Fruit fly (Drosophila melanogaster) whole organism, embryonic: ENCODE measurements around the gene GNBP3.

ENCODE experiments used
- BtbVII ChIP-seq: fragments of 200-800 bp; sonication (Bioruptor generic); optimal IDR thresholded peaks from 3 replicates; lab custom pipeline; 2017; ENCODE audit warnings: missing biosample characterization, mild to moderate bottlenecking, missing genetic modification characterization
- Bteb2 ChIP-seq: fragments of 200-800 bp; sonication (Bioruptor generic); optimal IDR thresholded peaks from 2 replicates; lab custom pipeline; 2016; ENCODE audit warnings: missing biosample characterization, missing genetic modification characterization
- CG10274 ChIP-seq: fragments of 200-800 bp; sonication (Bioruptor generic); optimal IDR thresholded peaks from 3 replicates; lab custom pipeline; 2017; ENCODE audit warnings: missing biosample characterization, mild to moderate bottlenecking, missing genetic modification characterization
- CG10366 ChIP-seq: fragments of 200-800 bp; sonication (Bioruptor generic); IDR thresholded peaks from 2 replicates; pipeline ENCODE4 v1.3.6; 2022; ENCODE audit warnings: missing biosample characterization, missing genetic modification characterization
- CG10565 ChIP-seq: fragments of 200-800 bp; sonication (Bioruptor generic); optimal IDR thresholded peaks from 3 replicates; lab custom pipeline; 2016; ENCODE audit warnings: missing biosample characterization, mild to moderate bottlenecking, missing genetic modification characterization
- CG10979 ChIP-seq: fragments of 200-800 bp; sonication (Bioruptor generic); optimal IDR thresholded peaks from 2 replicates; lab custom pipeline; 2018; ENCODE audit warnings: missing biosample characterization, mild to moderate bottlenecking, missing genetic modification characterization, moderate library complexity
- CG11695 ChIP-seq: fragments of 200-800 bp; sonication (Bioruptor generic); IDR thresholded peaks from 3 replicates; pipeline ENCODE4 v1.3.6; 2022; ENCODE audit warnings: missing biosample characterization, missing genetic modification characterization
- CG11696 ChIP-seq: fragments of 200-800 bp; sonication (Bioruptor generic); IDR thresholded peaks from 2 replicates; pipeline ENCODE4 v1.3.6; 2022; ENCODE audit warnings: missing biosample characterization, missing genetic modification characterization
- CG14050 ChIP-seq: fragments of 200-800 bp; sonication (Bioruptor generic); IDR thresholded peaks from 3 replicates; pipeline ENCODE4 v1.3.6; 2022; ENCODE audit warnings: missing biosample characterization, missing genetic modification characterization
- CG14441 ChIP-seq: fragments of 200-800 bp; sonication (Bioruptor generic); IDR thresholded peaks from 2 replicates; pipeline ENCODE4 v1.3.6; 2022; ENCODE audit warnings: missing biosample characterization, missing genetic modification characterization
- CG14667 ChIP-seq: fragments of 200-800 bp; sonication (Bioruptor generic); IDR thresholded peaks from 2 replicates; pipeline ENCODE4 v1.3.6; 2022; ENCODE audit warnings: missing biosample characterization, missing genetic modification characterization
- CG15269 ChIP-seq: fragments of 200-800 bp; sonication (Bioruptor generic); optimal IDR thresholded peaks from 2 replicates; lab custom pipeline; 2018; ENCODE audit warnings: missing biosample characterization, mild to moderate bottlenecking, missing genetic modification characterization, moderate library complexity
- CG1529 ChIP-seq: fragments of 200-800 bp; sonication (Bioruptor generic); optimal IDR thresholded peaks from 3 replicates; lab custom pipeline; 2018; ENCODE audit warnings: missing biosample characterization, missing genetic modification characterization
- CG17568 ChIP-seq: fragments of 200-800 bp; sonication (Bioruptor generic); optimal IDR thresholded peaks from 2 replicates; lab custom pipeline; 2018; ENCODE audit warnings: missing biosample characterization, mild to moderate bottlenecking, missing genetic modification characterization, moderate library complexity
- CG42726 ChIP-seq: fragments of 200-800 bp; sonication (Bioruptor generic); IDR thresholded peaks from 2 replicates; pipeline ENCODE4 v1.3.6; 2022; ENCODE audit warnings: missing biosample characterization, missing genetic modification characterization; ENCODE audit not compliant: partially characterized antibody
- CG4854 ChIP-seq: fragments of 200-800 bp; sonication (Bioruptor generic); optimal IDR thresholded peaks from 2 replicates; lab custom pipeline; 2016; ENCODE audit warnings: missing biosample characterization, missing genetic modification characterization, inconsistent platforms
- CG6854 ChIP-seq: fragments of 200-800 bp; sonication (Bioruptor generic); optimal IDR thresholded peaks from 3 replicates; lab custom pipeline; 2017; ENCODE audit warnings: missing biosample characterization, mild to moderate bottlenecking, missing genetic modification characterization
- CG8089 ChIP-seq: fragments of 200-800 bp; sonication (Bioruptor generic); optimal IDR thresholded peaks from 3 replicates; lab custom pipeline; 2016; ENCODE audit warnings: missing biosample characterization, missing genetic modification characterization
- Camta ChIP-seq: fragments of 200-800 bp; sonication (Bioruptor generic); optimal IDR thresholded peaks from 2 replicates; lab custom pipeline; 2016; ENCODE audit warnings: missing biosample characterization, missing genetic modification characterization
- Deaf1 ChIP-seq: fragments of 200-800 bp; optimal IDR thresholded peaks from 3 replicates; lab custom pipeline; 2019; ENCODE audit warnings: missing biosample characterization, mild to moderate bottlenecking, missing genetic modification characterization, moderate library complexity
- Eip74EF ChIP-seq, 2 experiments: fragments of 200-800 bp in 1 of 2; fragments of >200 bp in 1 of 2; sonication (Bioruptor generic) in 1 of 2; optimal IDR thresholded peaks; 2 replicates each; lab custom pipeline; 2017 to 2019; ENCODE audit warnings: missing biosample characterization in 2 of 2, missing genetic modification characterization in 2 of 2, mild to moderate bottlenecking in 1 of 2, moderate library complexity in 1 of 2
- Ets65A ChIP-seq: fragments of 200-800 bp; sonication (Bioruptor generic); peaks from one replicate; lab custom pipeline; 2016; ENCODE audit warnings: missing biosample characterization, missing genetic modification characterization
- HLH3B ChIP-seq: fragments of 200-800 bp; sonication (Bioruptor generic); IDR thresholded peaks from 2 replicates; pipeline ENCODE4 v1.3.6; 2022; ENCODE audit warnings: missing biosample characterization, missing genetic modification characterization
- Hr39 ChIP-seq: fragments of >200 bp; optimal IDR thresholded peaks from 2 replicates; lab custom pipeline; 2017
- Hr51 ChIP-seq, 2 experiments: fragments of 200-800 bp; sonication (Bioruptor generic); optimal IDR thresholded peaks; 2 replicates in 1 of 2; 3 replicates in 1 of 2; lab custom pipeline; 2016 to 2018; ENCODE audit warnings: missing biosample characterization in 2 of 2, missing genetic modification characterization in 2 of 2, mild to moderate bottlenecking in 1 of 2, moderate library complexity in 1 of 2
- Med ChIP-seq: fragments of 200-800 bp; sonication (Bioruptor generic); peaks from one replicate; lab custom pipeline; 2016; ENCODE audit warnings: missing biosample characterization, missing genetic modification characterization, mild to moderate bottlenecking, inconsistent platforms, moderate library complexity
- Mes4 ChIP-seq: fragments of 200-800 bp; sonication (Bioruptor generic); optimal IDR thresholded peaks from 2 replicates; lab custom pipeline; 2016; ENCODE audit warnings: missing biosample characterization, missing genetic modification characterization
- NC2α ChIP-seq: fragments of 200-800 bp; sonication (Bioruptor generic); optimal IDR thresholded peaks from 2 replicates; lab custom pipeline; 2016; ENCODE audit warnings: missing biosample characterization, missing genetic modification characterization
- NfI ChIP-seq: fragments of 200-800 bp; sonication (Bioruptor generic); optimal IDR thresholded peaks from 3 replicates; lab custom pipeline; 2018; ENCODE audit warnings: missing biosample characterization, mild to moderate bottlenecking, missing genetic modification characterization, moderate library complexity
- Oli ChIP-seq: fragments of 200-800 bp; sonication (Bioruptor generic); optimal IDR thresholded peaks from 2 replicates; lab custom pipeline; 2018; ENCODE audit warnings: missing biosample characterization, mild to moderate bottlenecking, missing genetic modification characterization, moderate library complexity
- PHDP ChIP-seq: fragments of 200-800 bp; sonication (Bioruptor generic); optimal IDR thresholded peaks from 3 replicates; lab custom pipeline; 2018; ENCODE audit warnings: missing biosample characterization, mild to moderate bottlenecking, missing genetic modification characterization, moderate library complexity
- Rx ChIP-seq: fragments of 200-800 bp; sonication (Bioruptor generic); IDR thresholded peaks from 2 replicates; pipeline ENCODE4 v1.3.6; 2022; ENCODE audit warnings: missing biosample characterization, missing genetic modification characterization
- Scr ChIP-seq: fragments of 200-800 bp; sonication (Bioruptor generic); IDR thresholded peaks from 2 replicates; pipeline ENCODE4 v1.3.6; 2022; ENCODE audit warnings: missing biosample characterization, missing genetic modification characterization; ENCODE audit not compliant: partially characterized antibody
- Sry-δ ChIP-seq: fragments of 200-800 bp; sonication (Bioruptor generic); optimal IDR thresholded peaks from 2 replicates; lab custom pipeline; 2016; ENCODE audit warnings: missing biosample characterization, missing genetic modification characterization
- Trl ChIP-seq, 3 experiments: fragments of >200 bp in 2 of 3; fragments of 200-800 bp in 1 of 3; sonication (Bioruptor generic) in 1 of 3; optimal IDR thresholded peaks; 2 replicates in 1 of 3; 3 replicates in 2 of 3; lab custom pipeline; 2016 to 2017; ENCODE audit warnings: missing biosample characterization in 1 of 3, missing genetic modification characterization in 1 of 3
- ara ChIP-seq: fragments of 200-800 bp; sonication (Bioruptor generic); IDR thresholded peaks from 2 replicates; pipeline ENCODE4 v1.3.6; 2022; ENCODE audit warnings: missing biosample characterization, missing genetic modification characterization
- ato ChIP-seq: fragments of 200-800 bp; sonication (Bioruptor generic); IDR thresholded peaks from 2 replicates; pipeline ENCODE4 v1.3.6; 2022; ENCODE audit warnings: missing biosample characterization, missing genetic modification characterization; ENCODE audit not compliant: partially characterized antibody
- bcd ChIP-seq: fragments of 200-800 bp; sonication (Bioruptor generic); optimal IDR thresholded peaks from 2 replicates; lab custom pipeline; 2017; ENCODE audit warnings: missing biosample characterization, mild to moderate bottlenecking, missing genetic modification characterization
- chif ChIP-seq, 2 experiments: fragments of 200-800 bp; sonication (Bioruptor generic); optimal IDR thresholded peaks; 3 replicates each; lab custom pipeline; 2016; ENCODE audit warnings: missing biosample characterization in 2 of 2, missing genetic modification characterization in 2 of 2
- dan ChIP-seq: fragments of 200-800 bp; sonication (Bioruptor generic); IDR thresholded peaks from 2 replicates; pipeline ENCODE4 v1.3.6; 2022; ENCODE audit warnings: missing biosample characterization, missing genetic modification characterization
- gem ChIP-seq: fragments of 200-800 bp; sonication (Bioruptor generic); optimal IDR thresholded peaks from 2 replicates; lab custom pipeline; 2019; ENCODE audit warnings: missing biosample characterization, mild to moderate bottlenecking, missing genetic modification characterization, moderate library complexity
- grau ChIP-seq: fragments of 200-800 bp; optimal IDR thresholded peaks from 3 replicates; lab custom pipeline; 2019; ENCODE audit warnings: missing biosample characterization, mild to moderate bottlenecking, missing genetic modification characterization, moderate library complexity
- ken ChIP-seq: fragments of 200-800 bp; sonication (Bioruptor generic); IDR thresholded peaks from 3 replicates; pipeline ENCODE4 v1.3.6; 2022; ENCODE audit warnings: missing biosample characterization, missing genetic modification characterization
- phol ChIP-seq: fragments of 200-800 bp; sonication (Bioruptor generic); optimal IDR thresholded peaks from 3 replicates; lab custom pipeline; 2018; ENCODE audit warnings: missing biosample characterization, mild to moderate bottlenecking, missing genetic modification characterization, moderate library complexity
- pnt ChIP-seq: fragments of 200-800 bp; sonication (Bioruptor generic); optimal IDR thresholded peaks from 3 replicates; lab custom pipeline; 2016; ENCODE audit warnings: missing biosample characterization, missing genetic modification characterization
- prd ChIP-seq, 3 experiments: fragments of >200 bp in 2 of 3; fragments of 200-800 bp in 1 of 3; sonication (Bioruptor generic) in 1 of 3; optimal IDR thresholded peaks in 2 of 3; IDR thresholded peaks in 1 of 3; 2 replicates in 2 of 3; 3 replicates in 1 of 3; pipeline versions ENCODE4 v1.3.6 to Lab custom; 2017 to 2022; ENCODE audit warnings: missing biosample characterization in 1 of 3, missing genetic modification characterization in 1 of 3
- ssp ChIP-seq: fragments of 200-800 bp; sonication (Bioruptor generic); IDR thresholded peaks from 2 replicates; pipeline ENCODE4 v1.3.6; 2022; ENCODE audit warnings: missing biosample characterization, missing genetic modification characterization
- stwl ChIP-seq: fragments of 200-800 bp; sonication (Bioruptor generic); optimal IDR thresholded peaks from 3 replicates; lab custom pipeline; 2018; ENCODE audit warnings: missing biosample characterization, mild to moderate bottlenecking, missing genetic modification characterization, moderate library complexity
- tap ChIP-seq: fragments of 200-800 bp; optimal IDR thresholded peaks from 3 replicates; lab custom pipeline; 2019; ENCODE audit warnings: missing biosample characterization, mild to moderate bottlenecking, missing genetic modification characterization, moderate library complexity
- wor ChIP-seq: fragments of 200-800 bp; sonication (Bioruptor generic); IDR thresholded peaks from 2 replicates; pipeline ENCODE4 v1.3.6; 2022; ENCODE audit warnings: missing biosample characterization, missing genetic modification characterization

GNBP3 gene

DNA sequence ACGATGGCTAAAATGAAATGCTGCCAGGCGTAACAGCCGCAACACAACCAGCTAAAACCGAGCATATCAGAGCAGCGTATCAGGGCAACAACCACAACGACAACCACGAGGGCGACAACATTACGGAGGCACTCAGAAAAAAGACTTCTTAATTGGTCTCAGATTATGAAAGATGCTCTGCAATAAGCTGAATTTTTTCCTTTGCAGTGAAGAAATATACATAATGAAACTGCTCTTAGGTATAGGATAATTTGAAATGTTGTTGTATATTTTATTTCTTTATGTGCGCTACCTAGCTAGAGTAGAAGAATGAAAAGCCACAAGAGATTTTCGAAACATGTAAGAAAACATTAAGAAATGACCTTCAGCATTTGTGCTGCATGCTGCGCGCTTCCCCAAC is 25.3 kb upstream of the GNBP3 start (continued):
- no peak for TF ChIP-seq ato (GFP tag; lab: Robert Waterston, UW)
- no peak for TF ChIP-seq grau (tag; lab: Kevin White, UChicago)
- no peak for TF ChIP-seq BtbVII (GFP tag; lab: Kevin White, UChicago)
- TF ChIP-seq ara (GFP tag; lab: Robert Waterston, UW): no peak
- TF ChIP-seq Ets65A: peak; percentile 51
- TF ChIP-seq phol (tag; lab: Kevin White, UChicago): no peak
- TF ChIP-seq wor (GFP tag; lab: Robert Waterston, UW): no peak
- peak; percentile 19 for TF ChIP-seq gem (tag; lab: Kevin White, UChicago)
- TF ChIP-seq Hr39 (lab: Kevin White, UChicago): no peak
- TF ChIP-seq Eip74EF (GFP tag; optimal IDR thresholded peaks at IDR 0.05; lab: Kevin White, UChicago): no peak
- TF ChIP-seq Mes4 (GFP tag; lab: Kevin White, UChicago): no peak
- no peak for TF ChIP-seq Rx (GFP tag; lab: Robert Waterston, UW)
- 0 out of 2 replicates have a peak, but pooled peaks have one; percentile 24 for TF ChIP-seq CG11696
- no peak for TF ChIP-seq ssp (GFP tag; lab: Robert Waterston, UW)
- no peak for TF ChIP-seq CG42726 (GFP tag; lab: Robert Waterston, UW)
- TF ChIP-seq NC2α (GFP tag; lab: Kevin White, UChicago): no peak
- peak; percentile 40; the same call in 1 of the 2 replicates for TF ChIP-seq CG14441 (GFP tag; lab: Robert Waterston, UW)
- TF ChIP-seq CG17568: no peak
- TF ChIP-seq CG10366 (GFP tag; lab: Robert Waterston, UW): no peak
- no peak for TF ChIP-seq tap (tag; lab: Kevin White, UChicago)
- TF ChIP-seq Med: peak; percentile 63
- no peak for TF ChIP-seq stwl (tag; lab: Kevin White, UChicago)
- no peak for TF ChIP-seq Trl (optimal IDR thresholded peaks at IDR 0.05; lab: Kevin White, UChicago)
- no peak for TF ChIP-seq Trl (GFP tag; optimal IDR thresholded peaks at IDR 0.05; lab: Kevin White, UChicago)
- no peak for TF ChIP-seq CG6854 (GFP tag; lab: Kevin White, UChicago)
- no peak for TF ChIP-seq dan (GFP tag; lab: Robert Waterston, UW)
- TF ChIP-seq CG10565 (GFP tag; lab: Kevin White, UChicago): no peak
- no peak for TF ChIP-seq Camta (GFP tag; lab: Kevin White, UChicago)
- no peak for TF ChIP-seq bcd
- TF ChIP-seq prd (optimal IDR thresholded peaks at IDR 0.05; lab: Kevin White, UChicago): no peak
- no peak for TF ChIP-seq prd (GFP tag; IDR thresholded peaks at IDR 0.05; lab: Robert Waterston, UW)
- peak; percentile 11; the same call in 1 of the 3 replicates for TF ChIP-seq CG14050 (GFP tag; lab: Robert Waterston, UW)
- TF ChIP-seq Scr: no peak
- no peak for TF ChIP-seq Deaf1 (tag; lab: Kevin White, UChicago)
- no peak for TF ChIP-seq Sry-δ (GFP tag; lab: Kevin White, UChicago)
- peak in 1 of 2 experiments; percentile 44 for TF ChIP-seq Hr51 (GFP tag; optimal IDR thresholded peaks at IDR 0.05; lab: Kevin White, UChicago)
- TF ChIP-seq CG4854: no peak
- TF ChIP-seq pnt (GFP tag; lab: Kevin White, UChicago): no peak
- no peak for TF ChIP-seq CG14667 (GFP tag; lab: Robert Waterston, UW)
- no peak for TF ChIP-seq ken (GFP tag; lab: Robert Waterston, UW)
- no peak for TF ChIP-seq CG8089
- TF ChIP-seq CG11695 (GFP tag; lab: Robert Waterston, UW): 0 out of 3 replicates have a peak, but pooled peaks have one; percentile 35
- no peak for TF ChIP-seq HLH3B (GFP tag; lab: Robert Waterston, UW)
- no peak for TF ChIP-seq CG10979 (tag; lab: Kevin White, UChicago)
- no peak for TF ChIP-seq CG1529 (GFP tag; lab: Kevin White, UChicago)
- TF ChIP-seq PHDP (tag; lab: Kevin White, UChicago): no peak
- no peak for TF ChIP-seq CG10274 (GFP tag; lab: Kevin White, UChicago)
- TF ChIP-seq chif (GFP tag; optimal IDR thresholded peaks at IDR 0.05; lab: Kevin White, UChicago): no peak
- TF ChIP-seq Oli (tag; lab: Kevin White, UChicago): peak; percentile 23
- no peak for TF ChIP-seq NfI (GFP tag; lab: Kevin White, UChicago)
- TF ChIP-seq Bteb2: no peak
- peak; percentile 20 for TF ChIP-seq CG15269 (tag; lab: Kevin White, UChicago)
